Fruit fly (Drosophila melanogaster) whole organism, embryonic: ENCODE measurements around the gene IntS6.

Experiments used
- C15 ChIP-seq: fragments of 200-800 bp; sonication (Bioruptor generic); IDR thresholded peaks from 3 replicates; pipeline ENCODE4 v1.3.6; 2022; ENCODE audit warnings: missing biosample characterization, missing genetic modification characterization
- CG10321 ChIP-seq: fragments of 200-800 bp; sonication (Bioruptor generic); IDR thresholded peaks from 2 replicates; pipeline ENCODE4 v1.3.6; 2022; ENCODE audit warnings: missing biosample characterization, missing genetic modification characterization
- CG10366 ChIP-seq: fragments of 200-800 bp; sonication (Bioruptor generic); IDR thresholded peaks from 2 replicates; pipeline ENCODE4 v1.3.6; 2022; ENCODE audit warnings: missing biosample characterization, missing genetic modification characterization
- CG12236 ChIP-seq: fragments of 200-800 bp; sonication (Bioruptor generic); optimal IDR thresholded peaks from 2 replicates; lab custom pipeline; 2016; ENCODE audit warnings: missing biosample characterization, missing genetic modification characterization
- CG12299 ChIP-seq: fragments of 200-800 bp; sonication (Bioruptor generic); optimal IDR thresholded peaks from 2 replicates; lab custom pipeline; 2018; ENCODE audit warnings: missing biosample characterization, mild to moderate bottlenecking, missing genetic modification characterization
- CG12942 ChIP-seq: fragments of 200-800 bp; sonication (Bioruptor generic); optimal IDR thresholded peaks from 3 replicates; lab custom pipeline; 2016; ENCODE audit warnings: missing biosample characterization, missing genetic modification characterization
- CG14860 ChIP-seq: fragments of 200-800 bp; sonication (Bioruptor generic); IDR thresholded peaks from 3 replicates; pipeline ENCODE4 v1.3.6; 2022; ENCODE audit warnings: missing biosample characterization, missing genetic modification characterization; ENCODE audit not compliant: partially characterized antibody
- CG1529 ChIP-seq: fragments of 200-800 bp; sonication (Bioruptor generic); optimal IDR thresholded peaks from 3 replicates; lab custom pipeline; 2018; ENCODE audit warnings: missing biosample characterization, missing genetic modification characterization
- CG1602 ChIP-seq: fragments of 200-800 bp; sonication (Bioruptor generic); optimal IDR thresholded peaks from 3 replicates; lab custom pipeline; 2016; ENCODE audit warnings: missing biosample characterization, missing genetic modification characterization
- CG1603 ChIP-seq: fragments of 200-800 bp; sonication (Bioruptor generic); optimal IDR thresholded peaks from 2 replicates; lab custom pipeline; 2019; ENCODE audit warnings: missing biosample characterization, mild to moderate bottlenecking, missing genetic modification characterization, moderate library complexity
- CG17912 ChIP-seq: fragments of 200-800 bp; sonication (Bioruptor generic); optimal IDR thresholded peaks from 2 replicates; lab custom pipeline; 2018; ENCODE audit warnings: missing biosample characterization, mild to moderate bottlenecking, missing genetic modification characterization
- CG32767 ChIP-seq: fragments of 200-800 bp; sonication (Bioruptor generic); IDR thresholded peaks from 2 replicates; pipeline ENCODE4 v1.3.6; 2022; ENCODE audit warnings: missing biosample characterization, missing genetic modification characterization
- CG3726 ChIP-seq: fragments of 200-800 bp; sonication (Bioruptor generic); IDR thresholded peaks from 3 replicates; pipeline ENCODE4, ENCODE4 v1.3.6; 2022; ENCODE audit warnings: missing biosample characterization, missing genetic modification characterization
- CG7357 ChIP-seq: fragments of 200-800 bp; sonication (Bioruptor generic); IDR thresholded peaks from 3 replicates; pipeline ENCODE4 v1.3.6; 2022; ENCODE audit warnings: missing biosample characterization, missing genetic modification characterization
- CG7963 ChIP-seq: fragments of 200-800 bp; sonication (Bioruptor generic); IDR thresholded peaks from 3 replicates; pipeline ENCODE4 v1.3.6; 2022; ENCODE audit warnings: missing biosample characterization, missing genetic modification characterization; ENCODE audit not compliant: partially characterized antibody
- CG8359 ChIP-seq: fragments of 200-800 bp; sonication (Bioruptor generic); optimal IDR thresholded peaks from 2 replicates; lab custom pipeline; 2017; ENCODE audit warnings: missing biosample characterization, mild to moderate bottlenecking, missing genetic modification characterization, borderline replicate concordance
- CG9797 ChIP-seq: fragments of 200-800 bp; sonication (Bioruptor generic); optimal IDR thresholded peaks from 3 replicates; lab custom pipeline; 2018; ENCODE audit warnings: missing biosample characterization, mild to moderate bottlenecking, missing genetic modification characterization
- CG9876 ChIP-seq: fragments of 200-800 bp; sonication (Bioruptor generic); optimal IDR thresholded peaks from 2 replicates; lab custom pipeline; 2016; ENCODE audit warnings: missing biosample characterization, missing genetic modification characterization
- CkIIα-i1 ChIP-seq: fragments of 200-800 bp; sonication (Bioruptor generic); IDR thresholded peaks from 2 replicates; pipeline ENCODE4 v1.3.6; 2022; ENCODE audit warnings: missing biosample characterization, missing genetic modification characterization
- E2f1 ChIP-seq: fragments of 200-800 bp; sonication (Bioruptor generic); IDR thresholded peaks from 2 replicates; pipeline ENCODE4 v1.3.6; 2022; ENCODE audit warnings: missing biosample characterization, missing genetic modification characterization
- E2f2 ChIP-seq: fragments of 200-800 bp; sonication (Bioruptor generic); IDR thresholded peaks from 2 replicates; pipeline ENCODE4 v1.3.6; 2022; ENCODE audit warnings: missing biosample characterization, missing genetic modification characterization
- ERR ChIP-seq: fragments of 200-800 bp; sonication (Bioruptor generic); optimal IDR thresholded peaks from 2 replicates; lab custom pipeline; 2016; ENCODE audit warnings: missing biosample characterization, missing genetic modification characterization
- Ets65A ChIP-seq: fragments of 200-800 bp; sonication (Bioruptor generic); peaks from one replicate; lab custom pipeline; 2016; ENCODE audit warnings: missing biosample characterization, missing genetic modification characterization
- HLH4C ChIP-seq: fragments of 200-800 bp; sonication (Bioruptor generic); IDR thresholded peaks from 3 replicates; pipeline ENCODE4 v1.3.6; 2022; ENCODE audit warnings: missing biosample characterization, missing genetic modification characterization; ENCODE audit not compliant: partially characterized antibody
- HLH54F ChIP-seq: fragments of 200-800 bp; sonication (Bioruptor generic); optimal IDR thresholded peaks from 3 replicates; lab custom pipeline; 2016; ENCODE audit warnings: missing biosample characterization, missing genetic modification characterization
- Hr39 ChIP-seq: fragments of >200 bp; optimal IDR thresholded peaks from 2 replicates; lab custom pipeline; 2017
- Mrtf ChIP-seq: fragments of 200-800 bp; sonication (Bioruptor generic); IDR thresholded peaks from 3 replicates; pipeline ENCODE4 v1.3.6; 2022; ENCODE audit warnings: missing biosample characterization, missing genetic modification characterization
- Oaz ChIP-seq: fragments of 200-800 bp; sonication (Bioruptor generic); IDR thresholded peaks from 2 replicates; pipeline ENCODE4 v1.3.6; 2022; ENCODE audit warnings: missing biosample characterization, missing genetic modification characterization
- Poxn ChIP-seq: fragments of 200-800 bp; sonication (Bioruptor generic); IDR thresholded peaks from 2 replicates; pipeline ENCODE4 v1.3.6; 2022; ENCODE audit warnings: missing biosample characterization, missing genetic modification characterization
- Side ChIP-seq: fragments of 200-800 bp; sonication (Bioruptor generic); optimal IDR thresholded peaks from 2 replicates; lab custom pipeline; 2016; ENCODE audit warnings: missing biosample characterization, missing genetic modification characterization
- Tbp ChIP-seq: fragments of >200 bp; optimal IDR thresholded peaks from 2 replicates; lab custom pipeline; 2018; ENCODE audit warnings: missing biosample characterization, missing genetic modification characterization
- Vsx1 ChIP-seq: fragments of 200-800 bp; sonication (Bioruptor generic); optimal IDR thresholded peaks from 2 replicates; lab custom pipeline; 2017; ENCODE audit warnings: missing biosample characterization, mild to moderate bottlenecking, missing genetic modification characterization, missing genetic modification reagents
- Xbp1 ChIP-seq: fragments of 200-800 bp; sonication (Bioruptor generic); optimal IDR thresholded peaks from 3 replicates; lab custom pipeline; 2016; ENCODE audit warnings: missing biosample characterization, mild to moderate bottlenecking, missing genetic modification characterization
- abd-A ChIP-seq: fragments of 200-800 bp; sonication (Bioruptor generic); optimal IDR thresholded peaks from 3 replicates; lab custom pipeline; 2019; ENCODE audit warnings: missing biosample characterization, mild to moderate bottlenecking, missing genetic modification characterization, moderate library complexity
- al ChIP-seq: fragments of 200-800 bp; sonication (Bioruptor generic); IDR thresholded peaks from 2 replicates; pipeline ENCODE4 v1.3.6; 2022; ENCODE audit warnings: missing biosample characterization, missing genetic modification characterization
- amos ChIP-seq: fragments of 200-800 bp; sonication (Bioruptor generic); IDR thresholded peaks from 2 replicates; pipeline ENCODE4 v1.3.6; 2022; ENCODE audit warnings: missing biosample characterization, missing genetic modification characterization; ENCODE audit not compliant: partially characterized antibody
- cad ChIP-seq: fragments of >200 bp; optimal IDR thresholded peaks from 2 replicates; lab custom pipeline; 2017; ENCODE audit warnings: missing biosample characterization, missing genetic modification characterization
- cas ChIP-seq: fragments of 200-800 bp; sonication (Bioruptor generic); IDR thresholded peaks from 2 replicates; pipeline ENCODE4 v1.3.6; 2022; ENCODE audit warnings: missing biosample characterization, missing genetic modification characterization
- crc ChIP-seq: fragments of 200-800 bp; sonication (Bioruptor generic); optimal IDR thresholded peaks from 2 replicates; lab custom pipeline; 2016; ENCODE audit warnings: missing biosample characterization, missing genetic modification characterization
- croc ChIP-seq: fragments of 200-800 bp; sonication (Bioruptor generic); conservative IDR thresholded peaks from 3 replicates; pipeline ENCODE4 v1.3.6; 2022; ENCODE audit warnings: missing biosample characterization, missing genetic modification characterization
- dmrt99B ChIP-seq: fragments of 200-800 bp; sonication (Bioruptor generic); optimal IDR thresholded peaks from 2 replicates; lab custom pipeline; 2018; ENCODE audit warnings: missing biosample characterization, mild to moderate bottlenecking, missing genetic modification characterization, moderate library complexity
- gce ChIP-seq: fragments of 200-800 bp; sonication (Bioruptor generic); IDR thresholded peaks from 3 replicates; pipeline ENCODE4 v1.3.6; 2022; ENCODE audit warnings: missing biosample characterization, missing genetic modification characterization
- gcm2 ChIP-seq: fragments of 200-800 bp; sonication (Bioruptor generic); optimal IDR thresholded peaks from 2 replicates; lab custom pipeline; 2016; ENCODE audit warnings: missing biosample characterization, missing genetic modification characterization
- gfzf ChIP-seq: fragments of 200-800 bp; sonication (Bioruptor generic); optimal IDR thresholded peaks from 2 replicates; lab custom pipeline; 2016; ENCODE audit warnings: missing biosample characterization, mild to moderate bottlenecking, missing genetic modification characterization, moderate library complexity
- inv ChIP-seq: fragments of 200-800 bp; sonication (Bioruptor generic); IDR thresholded peaks from 2 replicates; pipeline ENCODE4 v1.3.6; 2022; ENCODE audit warnings: missing biosample characterization, missing genetic modification characterization; ENCODE audit not compliant: partially characterized antibody
- maf-S ChIP-seq: fragments of 200-800 bp; sonication (Bioruptor generic); optimal IDR thresholded peaks from 2 replicates; lab custom pipeline; 2016; ENCODE audit warnings: missing biosample characterization, missing genetic modification characterization
- nau ChIP-seq: fragments of 200-800 bp; sonication (Bioruptor generic); optimal IDR thresholded peaks from 3 replicates; lab custom pipeline; 2017; ENCODE audit warnings: missing biosample characterization, mild to moderate bottlenecking, missing genetic modification characterization, missing genetic modification reagents
- so ChIP-seq: fragments of 200-800 bp; sonication (Bioruptor generic); IDR thresholded peaks from 3 replicates; pipeline ENCODE4 v1.3.6; 2022; ENCODE audit warnings: missing biosample characterization, missing genetic modification characterization
- sug ChIP-seq: fragments of 200-800 bp; optimal IDR thresholded peaks from 2 replicates; lab custom pipeline; 2019; ENCODE audit warnings: missing biosample characterization, mild to moderate bottlenecking, missing genetic modification characterization, moderate library complexity
- tio ChIP-seq: fragments of 200-800 bp; sonication (Bioruptor generic); optimal IDR thresholded peaks from 2 replicates; lab custom pipeline; 2017; ENCODE audit warnings: missing biosample characterization, missing genetic modification characterization, inconsistent platforms

Gene IntS6

DNA sequence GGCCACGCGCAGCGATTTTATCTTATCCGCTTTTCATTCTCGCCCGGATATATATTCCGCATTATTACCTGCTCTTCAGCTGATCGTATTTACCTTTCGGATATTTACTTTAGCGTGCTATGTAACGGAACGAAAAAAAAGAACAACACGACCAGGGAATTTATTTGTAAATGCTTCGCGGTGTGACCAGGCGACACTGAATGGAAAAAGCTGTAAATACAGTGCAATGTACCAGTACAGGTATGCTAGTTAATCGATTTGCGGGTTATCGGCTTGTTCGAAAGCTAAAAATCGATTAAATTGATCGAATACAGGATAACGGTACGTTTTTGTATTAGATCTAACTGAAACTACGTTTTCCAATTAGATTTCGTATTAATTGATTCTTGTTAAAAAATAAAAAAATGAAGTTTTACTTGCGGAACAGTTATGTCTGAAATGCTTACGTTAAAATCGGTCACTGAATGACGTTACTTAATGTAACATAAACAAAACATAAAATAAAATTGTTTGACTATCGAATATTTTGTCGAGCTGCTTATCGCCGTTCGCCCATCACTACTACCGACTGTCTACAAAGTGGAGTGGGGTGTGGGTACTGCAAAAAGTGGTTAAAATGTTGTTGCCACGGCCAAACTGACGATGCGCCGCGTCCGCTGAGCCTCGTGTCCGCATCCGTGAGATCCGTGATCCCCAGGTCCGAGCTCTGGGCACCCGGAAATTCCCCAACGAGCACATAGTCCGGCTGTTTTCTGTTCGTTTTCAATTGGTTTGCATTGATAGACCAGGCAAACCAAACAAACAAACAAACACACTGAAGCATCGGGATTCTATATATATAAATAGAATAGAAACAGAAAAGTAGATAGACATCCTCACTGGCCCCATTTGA lies 17.2 kb upstream of the IntS6 start, which contains the start of the genes MAPk-Ak2 and CG42699 (continued):
- TF ChIP-seq CG14860 (GFP tag; lab: Robert Waterston, UW) (peak; percentile 76), CG12299 (peak; percentile 86), ERR (GFP tag; lab: Kevin White, UChicago) (peak; percentile 73), crc (peak; percentile 71), CG1602 (GFP tag; lab: Kevin White, UChicago) (peak; percentile 56), CG10366 (peak; percentile 23; the same call in 1 of the 2 replicates), CG12236 (GFP tag; lab: Kevin White, UChicago) (peak; percentile 75), Oaz (GFP tag; lab: Robert Waterston, UW) (no peak), tio (peak; percentile 58), CG32767 (GFP tag; lab: Robert Waterston, UW) (no peak), croc (GFP tag; lab: Robert Waterston, UW) (no peak), cad (GFP tag; lab: Kevin White, UChicago) (no peak), Side (peak; percentile 82), Xbp1 (GFP tag; lab: Kevin White, UChicago) (peak; percentile 0), inv (GFP tag; lab: Robert Waterston, UW) (peak; percentile 54), dmrt99B (tag; lab: Kevin White, UChicago) (peak; percentile 66), cas (GFP tag; lab: Robert Waterston, UW) (no peak), HLH54F (GFP tag; lab: Kevin White, UChicago) (peak; percentile 65), Mrtf (GFP tag; lab: Robert Waterston, UW) (no peak; the same call in 2 of the 3 replicates), CG7357 (GFP tag; lab: Robert Waterston, UW) (no peak), abd-A (tag; lab: Kevin White, UChicago) (peak; percentile 50), amos (GFP tag; lab: Robert Waterston, UW) (peak; percentile 67), CG9797 (GFP tag; lab: Kevin White, UChicago) (peak; percentile 77), CG1603 (tag; lab: Kevin White, UChicago) (peak; percentile 65), al (GFP tag; lab: Robert Waterston, UW) (no peak), Vsx1 (GFP tag; lab: Kevin White, UChicago) (peak; percentile 78), so (GFP tag; lab: Robert Waterston, UW) (peak; percentile 86), Ets65A (GFP tag; lab: Kevin White, UChicago) (peak; percentile 55), Hr39 (lab: Kevin White, UChicago) (no peak), CG9876 (GFP tag; lab: Kevin White, UChicago) (peak; percentile 65), CG1529 (GFP tag; lab: Kevin White, UChicago) (peak; percentile 82), CG17912 (peak; percentile 92), E2f2 (GFP tag; lab: Robert Waterston, UW) (peak; percentile 50), HLH4C (GFP tag; lab: Robert Waterston, UW) (peak; percentile 85), CG7963 (GFP tag; lab: Robert Waterston, UW) (peak; percentile 71), gce (GFP tag; lab: Robert Waterston, UW) (peak; percentile 80), CkIIα-i1 (no peak), nau (peak; percentile 90), sug (tag; lab: Kevin White, UChicago) (peak; percentile 76), gcm2 (GFP tag; lab: Kevin White, UChicago) (peak; percentile 26), Poxn (GFP tag; lab: Robert Waterston, UW) (no peak), CG10321 (GFP tag; lab: Robert Waterston, UW) (peak; percentile 62), CG3726 (no peak; the same call in 2 of the 3 replicates), Tbp (GFP tag; lab: Kevin White, UChicago) (no peak), maf-S (GFP tag; lab: Kevin White, UChicago) (peak; percentile 79), CG12942 (GFP tag; lab: Kevin White, UChicago) (peak; percentile 77), gfzf (GFP tag; lab: Kevin White, UChicago) (peak; percentile 84), CG8359 (GFP tag; lab: Kevin White, UChicago) (peak; percentile 13), C15 (no peak), E2f1 (peak; percentile 48; the same call in 1 of the 2 replicates)
